Fruit fly (Drosophila melanogaster) whole organism, prepupa: Measurements from ENCODE around the gene nis.
A peak's percentile ranks its signal among the peaks of the same experiment; 100 is the strongest.

Source experiments
- CG10631 ChIP-seq: fragments of 200-800 bp; sonication (Bioruptor generic); optimal IDR thresholded peaks from 2 replicates; lab custom pipeline; 2016; ENCODE audit warnings: missing biosample characterization, missing genetic modification characterization
- CG11294 ChIP-seq: fragments of 200-800 bp; sonication (Bioruptor generic); IDR thresholded peaks from 2 replicates; pipeline ENCODE4 v1.3.6; 2022; ENCODE audit warnings: missing biosample characterization, missing genetic modification characterization
- CG11762 ChIP-seq: fragments of 200-800 bp; sonication (Bioruptor generic); optimal IDR thresholded peaks from 3 replicates; lab custom pipeline; 2016; ENCODE audit warnings: missing biosample characterization, missing genetic modification characterization; ENCODE audit not compliant: insufficient read depth
- CG15336 ChIP-seq: fragments of 200-800 bp; sonication (Bioruptor generic); IDR thresholded peaks from 2 replicates; pipeline ENCODE4 v1.3.6; 2022; ENCODE audit warnings: missing biosample characterization, missing genetic modification characterization
- CG1621 ChIP-seq: fragments of 200-800 bp; sonication (Bioruptor generic); optimal IDR thresholded peaks from 3 replicates; lab custom pipeline; 2018; ENCODE audit warnings: missing biosample characterization, mild to moderate bottlenecking, missing genetic modification characterization
- CG16779 ChIP-seq: fragments of 200-800 bp; sonication (Bioruptor generic); optimal IDR thresholded peaks from 3 replicates; lab custom pipeline; 2017; ENCODE audit warnings: missing biosample characterization, mild to moderate bottlenecking, missing genetic modification characterization
- CG3032 ChIP-seq: fragments of 200-800 bp; optimal IDR thresholded peaks from 2 replicates; lab custom pipeline; 2019; ENCODE audit warnings: missing biosample characterization, mild to moderate bottlenecking, missing genetic modification characterization, moderate library complexity
- CG31627 ChIP-seq: fragments of 200-800 bp; sonication (Bioruptor generic); optimal IDR thresholded peaks from 3 replicates; lab custom pipeline; 2016; ENCODE audit warnings: missing biosample characterization, missing genetic modification characterization
- CG4318 ChIP-seq: fragments of 200-800 bp; sonication (Bioruptor generic); optimal IDR thresholded peaks from 3 replicates; lab custom pipeline; 2017; ENCODE audit warnings: missing biosample characterization, mild to moderate bottlenecking, missing genetic modification characterization
- CG6276 ChIP-seq: fragments of 200-800 bp; sonication (Bioruptor generic); optimal IDR thresholded peaks from 2 replicates; lab custom pipeline; 2017; ENCODE audit warnings: missing biosample characterization, mild to moderate bottlenecking, missing genetic modification characterization
- CG6808 ChIP-seq: fragments of 200-800 bp; sonication (Bioruptor generic); optimal IDR thresholded peaks from 3 replicates; lab custom pipeline; 2017; ENCODE audit warnings: missing biosample characterization, missing genetic modification characterization, mild to moderate bottlenecking, moderate library complexity, missing genetic modification reagents
- CG6854 ChIP-seq: fragments of 200-800 bp; sonication (Bioruptor generic); optimal IDR thresholded peaks from 2 replicates; lab custom pipeline; 2017; ENCODE audit warnings: missing biosample characterization, mild to moderate bottlenecking, missing genetic modification characterization
- CG7368 ChIP-seq: fragments of 200-800 bp; sonication (Bioruptor generic); optimal IDR thresholded peaks from 3 replicates; lab custom pipeline; 2016; ENCODE audit warnings: missing biosample characterization, missing genetic modification characterization
- CG8319 ChIP-seq: fragments of 200-800 bp; sonication (Bioruptor generic); optimal IDR thresholded peaks from 3 replicates; lab custom pipeline; 2016; ENCODE audit warnings: missing biosample characterization, missing genetic modification characterization
- Eip75B ChIP-seq: fragments of 200-800 bp; sonication (Bioruptor generic); optimal IDR thresholded peaks from 3 replicates; lab custom pipeline; 2016; ENCODE audit warnings: missing biosample characterization, missing genetic modification characterization
- Eip93F ChIP-seq: fragments of 200-800 bp; sonication (Bioruptor generic); optimal IDR thresholded peaks from 2 replicates; lab custom pipeline; 2016; ENCODE audit warnings: missing biosample characterization, mild to moderate bottlenecking, missing genetic modification characterization
- Ets21C ChIP-seq: fragments of 200-800 bp; sonication (Bioruptor generic); optimal IDR thresholded peaks from 3 replicates; lab custom pipeline; 2016; ENCODE audit warnings: missing biosample characterization, missing genetic modification characterization
- Ets96B ChIP-seq: fragments of 200-800 bp; optimal IDR thresholded peaks from 2 replicates; lab custom pipeline; 2019; ENCODE audit warnings: missing biosample characterization, mild to moderate bottlenecking, missing genetic modification characterization, moderate library complexity
- Hr38 ChIP-seq: sonication (Bioruptor generic); optimal IDR thresholded peaks from 2 replicates; lab custom pipeline; 2016; ENCODE audit warnings: missing biosample characterization, missing genetic modification characterization
- Hr39 ChIP-seq: fragments of 200-800 bp; sonication (Bioruptor generic); optimal IDR thresholded peaks from 2 replicates; lab custom pipeline; 2016; ENCODE audit warnings: missing biosample characterization, missing genetic modification characterization
- Hr4 ChIP-seq: fragments of 200-800 bp; sonication (Bioruptor generic); optimal IDR thresholded peaks from 3 replicates; lab custom pipeline; 2016; ENCODE audit warnings: missing biosample characterization, missing genetic modification characterization
- Lpt ChIP-seq: fragments of 200-800 bp; sonication (Bioruptor generic); optimal IDR thresholded peaks from 3 replicates; lab custom pipeline; 2016; ENCODE audit warnings: missing biosample characterization, missing genetic modification characterization
- Met ChIP-seq: fragments of 200-800 bp; sonication (Bioruptor generic); optimal IDR thresholded peaks from 3 replicates; lab custom pipeline; 2016; ENCODE audit warnings: missing biosample characterization, missing genetic modification characterization
- Sox15 ChIP-seq: fragments of 200-800 bp; sonication (Bioruptor generic); optimal IDR thresholded peaks from 3 replicates; lab custom pipeline; 2016; ENCODE audit warnings: missing biosample characterization, missing genetic modification characterization
- achi ChIP-seq: fragments of 200-800 bp; sonication (Bioruptor generic); optimal IDR thresholded peaks from 3 replicates; lab custom pipeline; 2016; ENCODE audit warnings: missing biosample characterization, missing genetic modification characterization
- dac ChIP-seq: fragments of 200-800 bp; sonication (Bioruptor generic); optimal IDR thresholded peaks from 2 replicates; lab custom pipeline; 2017; ENCODE audit warnings: missing biosample characterization, mild to moderate bottlenecking, missing genetic modification characterization
- dsx ChIP-seq: fragments of 200-800 bp; optimal IDR thresholded peaks from 3 replicates; lab custom pipeline; 2019; ENCODE audit warnings: missing biosample characterization, mild to moderate bottlenecking, missing genetic modification characterization, moderate library complexity; ENCODE audit not compliant: poor library complexity, severe bottlenecking
- fd59A ChIP-seq: fragments of 200-800 bp; sonication (Bioruptor generic); optimal IDR thresholded peaks from 2 replicates; lab custom pipeline; 2017; ENCODE audit warnings: missing biosample characterization, mild to moderate bottlenecking, missing genetic modification characterization, missing genetic modification reagents
- fkh ChIP-seq: fragments of 200-800 bp; sonication (Bioruptor generic); optimal IDR thresholded peaks from 3 replicates; lab custom pipeline; 2017; ENCODE audit warnings: missing biosample characterization, mild to moderate bottlenecking, missing genetic modification characterization, moderate library complexity
- lz ChIP-seq: fragments of 200-800 bp; sonication (Bioruptor generic); optimal IDR thresholded peaks from 3 replicates; lab custom pipeline; 2016; ENCODE audit warnings: missing biosample characterization, missing genetic modification characterization
- pdm3 ChIP-seq: fragments of 200-800 bp; sonication (Bioruptor generic); optimal IDR thresholded peaks from 3 replicates; lab custom pipeline; 2016; ENCODE audit warnings: missing biosample characterization, missing genetic modification characterization
- spab ChIP-seq: fragments of 200-800 bp; sonication (Bioruptor generic); optimal IDR thresholded peaks from 2 replicates; lab custom pipeline; 2017; ENCODE audit warnings: missing biosample characterization, mild to moderate bottlenecking, missing genetic modification characterization, missing genetic modification reagents
- svp ChIP-seq: fragments of 200-800 bp; sonication (Bioruptor generic); peaks from one replicate; lab custom pipeline; 2016; ENCODE audit warnings: missing biosample characterization, missing genetic modification characterization
- topi ChIP-seq: fragments of 200-800 bp; sonication (Bioruptor generic); optimal IDR thresholded peaks from 3 replicates; lab custom pipeline; 2016; ENCODE audit warnings: missing biosample characterization, missing genetic modification characterization
- vri ChIP-seq: fragments of 200-800 bp; sonication (Bioruptor generic); optimal IDR thresholded peaks from 3 replicates; lab custom pipeline; 2016; ENCODE audit warnings: missing biosample characterization, mild to moderate bottlenecking, missing genetic modification characterization

nis gene

DNA sequence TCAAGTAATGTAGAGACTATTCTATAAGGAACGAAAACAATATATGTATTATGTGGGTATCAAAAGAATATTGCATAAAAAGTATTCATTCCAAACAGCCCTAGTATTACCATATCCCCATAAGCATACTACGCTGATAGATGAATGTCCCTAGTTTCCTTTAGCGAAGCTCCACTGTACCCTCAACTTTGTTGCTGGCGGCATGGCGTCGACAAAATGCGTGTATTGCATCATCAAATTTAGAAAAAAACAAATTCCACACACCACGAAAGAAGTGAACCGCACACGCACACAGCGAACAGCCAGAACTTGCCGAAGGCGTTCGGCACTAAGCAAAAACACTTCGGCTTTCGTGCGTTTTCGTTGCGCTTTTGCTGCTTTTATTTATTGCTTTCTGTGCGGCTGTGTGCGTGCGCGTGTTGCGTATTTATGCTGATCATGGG, 45.8 kb upstream of the nis start (continued):
- TF ChIP-seq CG15336: peak; percentile 87
- no peak for TF ChIP-seq CG6854 (GFP tag; lab: Kevin White, UChicago)
- no peak for TF ChIP-seq CG6808 (GFP tag; lab: Kevin White, UChicago)
- no peak for TF ChIP-seq Eip93F
- no peak for TF ChIP-seq Eip75B
- TF ChIP-seq CG6276: peak; percentile 44
- no peak for TF ChIP-seq CG7368 (GFP tag; lab: Kevin White, UChicago)
- TF ChIP-seq Met (GFP tag; lab: Kevin White, UChicago): no peak
- TF ChIP-seq CG11294 (GFP tag; lab: Robert Waterston, UW): peak; percentile 85
- TF ChIP-seq dac (GFP tag; lab: Kevin White, UChicago): no peak
- peak; percentile 33 for TF ChIP-seq Lpt (GFP tag; lab: Kevin White, UChicago)
- TF ChIP-seq CG16779 (tag; lab: Kevin White, UChicago): no peak
- no peak for TF ChIP-seq CG11762 (GFP tag; lab: Kevin White, UChicago)
- peak; percentile 38 for TF ChIP-seq CG4318 (GFP tag; lab: Kevin White, UChicago)
- peak; percentile 6 for TF ChIP-seq CG31627
- peak; percentile 88 for TF ChIP-seq fkh (GFP tag; lab: Kevin White, UChicago)
- peak; percentile 57 for TF ChIP-seq vri (GFP tag; lab: Kevin White, UChicago)
- TF ChIP-seq Hr38 (GFP tag; lab: Kevin White, UChicago): no peak
- TF ChIP-seq Ets21C (GFP tag; lab: Kevin White, UChicago): no peak
- no peak for TF ChIP-seq Sox15 (GFP tag; lab: Kevin White, UChicago)
- no peak for TF ChIP-seq CG8319 (GFP tag; lab: Kevin White, UChicago)
- peak; percentile 43 for TF ChIP-seq pdm3 (GFP tag; lab: Kevin White, UChicago)
- TF ChIP-seq lz (GFP tag; lab: Kevin White, UChicago): peak; percentile 19
- peak; percentile 17 for TF ChIP-seq CG10631 (GFP tag; lab: Kevin White, UChicago)
- peak; percentile 51 for TF ChIP-seq Hr4
- TF ChIP-seq Hr39 (GFP tag; lab: Kevin White, UChicago): peak; percentile 42
- no peak for TF ChIP-seq CG3032 (tag; lab: Kevin White, UChicago)
- no peak for TF ChIP-seq fd59A
- no peak for TF ChIP-seq topi (GFP tag; lab: Kevin White, UChicago)
- TF ChIP-seq dsx: peak; percentile 76
- no peak for TF ChIP-seq CG1621 (tag; lab: Kevin White, UChicago)
- no peak for TF ChIP-seq Ets96B
- TF ChIP-seq, all 60 proteins: peak for 29

DNA sequence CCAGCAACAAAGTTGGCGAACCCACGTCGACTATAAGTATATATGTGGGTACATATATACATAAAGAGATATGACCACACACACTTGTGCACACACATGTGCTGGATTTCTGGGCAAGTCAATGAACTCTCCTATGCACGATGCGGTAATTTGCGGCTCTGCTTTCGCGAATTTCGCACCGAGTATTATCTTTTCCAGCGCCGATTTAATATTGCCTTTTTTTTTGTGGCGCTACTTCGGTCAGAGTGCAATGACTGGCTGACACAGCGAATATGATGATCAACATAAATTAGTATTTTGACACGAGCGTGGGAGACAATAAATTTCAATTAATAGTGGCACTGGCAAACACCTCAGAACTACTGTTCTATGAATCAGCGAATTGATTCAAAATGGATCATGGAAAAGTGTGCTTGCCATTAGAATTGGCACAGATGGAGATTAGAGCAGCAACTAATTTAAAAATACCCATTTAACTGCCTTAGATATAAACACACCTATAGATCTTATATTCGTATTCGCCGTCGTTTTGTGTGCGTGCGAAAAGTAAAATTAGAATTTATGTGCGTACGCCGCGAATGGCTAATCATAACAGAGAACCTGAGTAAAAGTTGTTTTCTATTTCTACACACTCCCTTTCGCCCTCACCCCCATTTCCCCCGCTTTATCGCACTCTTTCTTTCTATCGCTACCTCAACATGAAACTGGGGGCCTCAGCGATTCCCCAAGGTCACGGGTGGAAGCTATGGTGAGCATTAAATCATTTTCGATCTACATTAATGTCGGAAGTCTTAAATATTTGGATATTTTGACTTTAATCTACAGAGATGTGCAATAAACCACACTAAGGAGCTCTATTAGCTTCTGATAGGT, 44.7 kb upstream of the nis start:
- TF ChIP-seq fkh (GFP tag; lab: Kevin White, UChicago) (no peak), Ets21C (GFP tag; lab: Kevin White, UChicago) (no peak), spab (GFP tag; lab: Kevin White, UChicago) (no peak), achi (GFP tag; lab: Kevin White, UChicago) (no peak), svp (GFP tag; lab: Kevin White, UChicago) (peak; percentile 92), vri (GFP tag; lab: Kevin White, UChicago) (peak; percentile 86)

DNA sequence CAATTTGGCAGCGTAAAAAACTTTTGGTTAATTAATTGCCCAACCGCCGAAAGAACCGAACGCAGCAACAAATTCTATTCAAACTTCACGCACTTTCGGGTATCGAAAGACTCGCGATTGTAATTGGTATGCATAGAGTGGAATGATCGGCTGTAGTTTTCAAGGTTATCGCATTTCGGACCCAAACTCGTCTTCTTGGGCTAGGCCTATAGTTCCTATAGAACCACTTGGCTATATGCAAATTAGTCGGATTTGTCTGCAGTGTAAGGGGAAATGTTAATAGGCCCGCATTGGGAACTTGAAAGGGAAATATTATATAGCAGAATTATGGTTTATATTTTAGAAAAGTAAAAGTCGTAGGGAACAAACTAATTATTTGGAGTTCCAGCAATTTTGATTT, 43.6 kb upstream of the nis start:
- no peak for TF ChIP-seq spab (GFP tag; lab: Kevin White, UChicago)
- peak; percentile 8 for TF ChIP-seq svp (GFP tag; lab: Kevin White, UChicago)
- no peak for TF ChIP-seq Hr38 (GFP tag; lab: Kevin White, UChicago)
